Fruit fly (Drosophila melanogaster): ENCODE data around the gene CG4617.

- TF ChIP-seq pan (optimal IDR thresholded peaks at IDR 0.05), result no peak
- no peak for TF ChIP-seq psq (optimal IDR thresholded peaks at IDR 0.05)
- TF ChIP-seq usp (GFP tag; optimal IDR thresholded peaks at IDR 0.05), result no peak
- no peak for TF ChIP-seq CG8478 (optimal IDR thresholded peaks at IDR 0.05)
- TF ChIP-seq EcR (GFP tag; optimal IDR thresholded peaks at IDR 0.05), result no peak
- no peak for TF ChIP-seq Dll (optimal IDR thresholded peaks at IDR 0.05)
Observed at dm6 chrX:7137423-7137822, 33.1 kb upstream of the CG4617 start, which contains the start of gene Cph.

Data from whole organism.